Fruit fly (Drosophila melanogaster) whole organism: ENCODE results near the gene mRpS7.

Experiments used
- CG8478 ChIP-seq: fragments of >200 bp; optimal IDR thresholded peaks from 2 replicates; lab custom pipeline; 2018; ENCODE audit warnings: inconsistent platforms
- Dll ChIP-seq: fragments of >200 bp; optimal IDR thresholded peaks from 2 replicates; lab custom pipeline; 2017
- EcR ChIP-seq, 2 experiments: fragments of >200 bp; optimal IDR thresholded peaks; 2 replicates each; lab custom pipeline; 2017; ENCODE audit warnings: missing biosample characterization in 2 of 2, missing genetic modification characterization in 2 of 2, missing genetic modification reagents in 2 of 2
- pan ChIP-seq: fragments of >200 bp; optimal IDR thresholded peaks from 2 replicates; lab custom pipeline; 2017
- psq ChIP-seq: fragments of >200 bp; optimal IDR thresholded peaks from 2 replicates; lab custom pipeline; 2017
- usp ChIP-seq: fragments of >200 bp; optimal IDR thresholded peaks from 2 replicates; lab custom pipeline; 2017; ENCODE audit warnings: missing biosample characterization, missing genetic modification characterization, mixed read lengths

The mRpS7 gene

dm6 chr2L:10422643-10423606, 36.5 kb downstream of the mRpS7 start, which contains the start of the genes pie and Wdfy2:
pie (minus strand) TSS chr2L:10422780.
Wdfy2 (plus strand) TSS chr2L:10423291.
- TF ChIP-seq CG8478 (lab: Kevin White, UChicago) (no peak), usp (GFP tag; lab: Kevin White, UChicago) (no peak), psq (no peak), EcR (GFP tag; optimal IDR thresholded peaks at IDR 0.05; lab: Kevin White, UChicago) (no peak), Dll (lab: Kevin White, UChicago) (no peak), pan (lab: Kevin White, UChicago) (no peak)

dm6 chr2L:10425599-10425998, 39.1 kb downstream of the mRpS7 start:
- TF ChIP-seq psq (no peak), Dll (lab: Kevin White, UChicago) (no peak), CG8478 (lab: Kevin White, UChicago) (no peak), pan (lab: Kevin White, UChicago) (no peak), EcR (GFP tag; optimal IDR thresholded peaks at IDR 0.05; lab: Kevin White, UChicago) (no peak), usp (GFP tag; lab: Kevin White, UChicago) (no peak)

- TF ChIP-seq CG8478 (lab: Kevin White, UChicago): no peak
Measured at dm6 chr2L:10426534-10427048, 40.1 kb downstream of the mRpS7 start, which contains the start of the genes SmB and KdelR. SmB (minus strand) TSS chr2L:10426627. KdelR (plus strand) TSS chr2L:10426887.

- TF ChIP-seq usp (GFP tag; lab: Kevin White, UChicago): no peak
- no peak for TF ChIP-seq EcR (GFP tag; optimal IDR thresholded peaks at IDR 0.05; lab: Kevin White, UChicago)
- no peak for TF ChIP-seq CG8478 (lab: Kevin White, UChicago)
- TF ChIP-seq psq: no peak
- TF ChIP-seq pan (lab: Kevin White, UChicago): no peak
- TF ChIP-seq Dll (lab: Kevin White, UChicago): no peak
Measured at dm6 chr2L:10428528-10428927, 42.1 kb downstream of the mRpS7 start, which contains the start of gene CG5188. CG5188 (plus strand) TSS chr2L:10428829.

- TF ChIP-seq EcR (GFP tag; optimal IDR thresholded peaks at IDR 0.05; lab: Kevin White, UChicago): no peak
- no peak for TF ChIP-seq usp (GFP tag; lab: Kevin White, UChicago)
- TF ChIP-seq Dll (lab: Kevin White, UChicago): no peak
- no peak for TF ChIP-seq psq
- TF ChIP-seq pan (lab: Kevin White, UChicago): no peak
- no peak for TF ChIP-seq CG8478 (lab: Kevin White, UChicago)
Measured at dm6 chr2L:10430802-10431476, 44.5 kb downstream of the mRpS7 start, which contains the start of the genes Bug22 and TfIIB. Bug22 (minus strand) TSS chr2L:10430918. TfIIB (plus strand) TSS chr2L:10431338.

dm6 chr2L:10435606-10436160, 49.2 kb downstream of the mRpS7 start, which contains the start of the genes TBC1D16 and holn1:
TBC1D16 (minus strand) TSS chr2L:10435656.
holn1 (plus strand) TSS chr2L:10435995.
- TF ChIP-seq Dll (lab: Kevin White, UChicago) (no peak), EcR (GFP tag; optimal IDR thresholded peaks at IDR 0.05; lab: Kevin White, UChicago) (no peak), usp (GFP tag; lab: Kevin White, UChicago) (no peak), psq (no peak)
